Fruit fly (Drosophila melanogaster): ENCODE measurements around the gene pygo.

The pygo gene

dm6 chr3R:31580586-31580994, at the start of gene pygo, which contains the start of gene rod:
Gene pygo (minus strand): TSS chr3R:31580699.
Gene rod (plus strand): TSS chr3R:31580951.
- TF ChIP-seq CG1621 (tag; optimal IDR thresholded peaks at IDR 0.05) (peak; percentile 40), esn (GFP tag; optimal IDR thresholded peaks at IDR 0.05) (peak; percentile 20), CG3919 (GFP tag; optimal IDR thresholded peaks at IDR 0.05) (no peak), CG6792 (GFP tag; optimal IDR thresholded peaks at IDR 0.05) (no peak), Eip78C (GFP tag) (peak; percentile 78), fkh (GFP tag; optimal IDR thresholded peaks at IDR 0.05) (peak; percentile 7)

- TF ChIP-seq fd85E (GFP tag; optimal IDR thresholded peaks at IDR 0.05) (no peak), CG6276 (GFP tag; optimal IDR thresholded peaks at IDR 0.05) (peak; percentile 6), Hr4 (GFP tag; optimal IDR thresholded peaks at IDR 0.05) (peak; percentile 69), CG11294 (GFP tag; IDR thresholded peaks at IDR 0.05) (no peak), cyc (GFP tag; optimal IDR thresholded peaks at IDR 0.05) (no peak), net (GFP tag; optimal IDR thresholded peaks at IDR 0.05) (no peak), CG6854 (GFP tag; optimal IDR thresholded peaks at IDR 0.05) (no peak), CG8632 (GFP tag; optimal IDR thresholded peaks at IDR 0.05) (no peak), ss (GFP tag; optimal IDR thresholded peaks at IDR 0.05) (no peak), CG3919 (GFP tag; optimal IDR thresholded peaks at IDR 0.05) (peak; percentile 13), eg (GFP tag; IDR thresholded peaks at IDR 0.05) (peak; percentile 66; the same call in 2 of the 3 replicates), lz (GFP tag; optimal IDR thresholded peaks at IDR 0.05) (no peak), fkh (GFP tag; optimal IDR thresholded peaks at IDR 0.05) (no peak), CG3032 (tag; optimal IDR thresholded peaks at IDR 0.05) (no peak), Ets96B (tag; optimal IDR thresholded peaks at IDR 0.05) (no peak), spab (GFP tag; optimal IDR thresholded peaks at IDR 0.05) (no peak), Gug (GFP tag; IDR thresholded peaks at IDR 0.05) (peak; percentile 56), Sox102F (GFP tag; optimal IDR thresholded peaks at IDR 0.05) (no peak), CG8319 (GFP tag; optimal IDR thresholded peaks at IDR 0.05) (no peak), Hr39 (GFP tag; optimal IDR thresholded peaks at IDR 0.05) (no peak), Eip78C (GFP tag) (peak; percentile 69), Blimp-1 (GFP tag; optimal IDR thresholded peaks at IDR 0.05) (no peak), CG15336 (GFP tag; IDR thresholded peaks at IDR 0.05) (peak; percentile 64), svp (GFP tag) (peak; percentile 68), Lpt (GFP tag; optimal IDR thresholded peaks at IDR 0.05) (peak; percentile 39), pdm3 (GFP tag; optimal IDR thresholded peaks at IDR 0.05) (peak; percentile 21), CG31627 (GFP tag; optimal IDR thresholded peaks at IDR 0.05) (no peak), topi (GFP tag; optimal IDR thresholded peaks at IDR 0.05) (no peak), CG6808 (GFP tag; optimal IDR thresholded peaks at IDR 0.05) (no peak), OdsH (GFP tag; optimal IDR thresholded peaks at IDR 0.05) (no peak), Sox15 (GFP tag; optimal IDR thresholded peaks at IDR 0.05) (no peak), CG11762 (GFP tag; optimal IDR thresholded peaks at IDR 0.05; ENCODE audit: insufficient read depth) (no peak), CG8119 (GFP tag; IDR thresholded peaks at IDR 0.05) (peak; percentile 71), CG9139 (GFP tag; optimal IDR thresholded peaks at IDR 0.05) (no peak), acj6 (GFP tag; optimal IDR thresholded peaks at IDR 0.05) (no peak), CG32006 (GFP tag; optimal IDR thresholded peaks at IDR 0.05) (peak; percentile 60), CG10669 (GFP tag; optimal IDR thresholded peaks at IDR 0.05) (no peak), CG10631 (GFP tag; optimal IDR thresholded peaks at IDR 0.05) (peak; percentile 24), CG4318 (GFP tag; optimal IDR thresholded peaks at IDR 0.05) (no peak), CG16779 (tag; optimal IDR thresholded peaks at IDR 0.05) (no peak), achi (GFP tag; optimal IDR thresholded peaks at IDR 0.05) (peak; percentile 0), CG6163 (GFP tag; IDR thresholded peaks at IDR 0.05) (peak; percentile 55; the same call in 2 of the 3 replicates), Ets21C (GFP tag; optimal IDR thresholded peaks at IDR 0.05) (no peak), CG1621 (tag; optimal IDR thresholded peaks at IDR 0.05) (no peak), CG11902 (GFP tag; optimal IDR thresholded peaks at IDR 0.05) (no peak), dac (GFP tag; optimal IDR thresholded peaks at IDR 0.05) (no peak), Hr38 (GFP tag; optimal IDR thresholded peaks at IDR 0.05) (no peak), fd59A (GFP tag; optimal IDR thresholded peaks at IDR 0.05) (no peak), esn (GFP tag; optimal IDR thresholded peaks at IDR 0.05) (no peak)
Measured at dm6 chr3R:31627186-31627585, 46.7 kb upstream of the pygo start.
